Worm (Caenorhabditis elegans): ENCODE measurements around the gene C01G10.17.
A peak's percentile ranks its signal among the peaks of the same experiment; 100 is the strongest.
"Not testable (repeated sequence)": the region's sequence is repeated elsewhere in the genome, so short reads cannot be mapped to it uniquely, and the experiment has no call there.

Gene C01G10.17

DNA sequence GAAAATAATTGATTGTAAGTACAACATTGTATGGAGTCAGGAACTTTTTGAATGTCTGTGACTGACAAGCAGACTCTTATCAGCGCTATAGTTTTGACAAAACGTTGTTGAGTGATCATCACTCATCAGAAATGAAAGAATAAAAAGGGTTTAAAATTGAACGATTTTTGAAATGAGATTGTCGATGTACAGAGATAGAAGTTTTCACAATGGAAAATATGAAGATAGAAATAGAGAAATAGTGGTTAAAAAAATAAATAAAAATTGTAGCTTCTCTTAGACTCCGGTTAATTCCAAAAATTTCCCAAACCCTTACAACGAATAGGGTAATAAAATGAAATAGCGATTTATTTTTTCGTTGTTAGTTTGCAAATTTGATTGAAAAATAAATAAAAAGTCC lies 34.6 kb downstream of the C01G10.17 start, which contains the start of gene ugt-30:
Gene ugt-30, minus strand, starts transcription at position 101 of the 400 bp plus-strand sequence.
- TF ChIP-seq unc-62 (GFP tag; optimal IDR thresholded peaks at IDR 0.05); nfya-1 (tag; optimal IDR thresholded peaks at IDR 0.05; ENCODE audit: insufficient read depth); ceh-9 (tag; optimal IDR thresholded peaks at IDR 0.05): not testable (repeated sequence)

DNA sequence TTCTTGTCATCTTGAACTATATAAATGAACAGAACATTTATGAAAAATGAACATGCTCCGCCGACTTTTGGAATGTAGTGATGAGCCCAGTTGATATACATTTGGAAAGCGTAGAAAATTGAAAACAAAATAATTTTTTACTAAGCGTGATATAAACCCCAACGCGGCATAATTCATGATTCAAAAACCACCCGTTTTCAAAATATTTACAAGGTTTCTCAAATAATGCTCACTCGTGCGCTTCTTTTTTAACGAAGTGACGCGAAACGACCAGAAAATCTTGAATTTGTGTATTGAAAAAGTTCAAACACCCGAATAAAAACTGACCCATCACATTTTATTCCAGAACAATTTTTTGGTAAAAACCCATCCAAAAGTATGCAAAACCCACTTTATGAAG lies 36.9 kb downstream of the C01G10.17 start, which contains the start of gene srj-27:
Gene srj-27, minus strand, starts transcription at position 101 of the 400 bp plus-strand sequence.
- TF ChIP-seq hmg-11 (tag; optimal IDR thresholded peaks at IDR 0.05) (no peak), elt-1 (tag; optimal IDR thresholded peaks at IDR 0.05) (no peak), egl-5 (tag; optimal IDR thresholded peaks at IDR 0.05) (no peak), elt-3 (tag; optimal IDR thresholded peaks at IDR 0.05) (no peak)

DNA sequence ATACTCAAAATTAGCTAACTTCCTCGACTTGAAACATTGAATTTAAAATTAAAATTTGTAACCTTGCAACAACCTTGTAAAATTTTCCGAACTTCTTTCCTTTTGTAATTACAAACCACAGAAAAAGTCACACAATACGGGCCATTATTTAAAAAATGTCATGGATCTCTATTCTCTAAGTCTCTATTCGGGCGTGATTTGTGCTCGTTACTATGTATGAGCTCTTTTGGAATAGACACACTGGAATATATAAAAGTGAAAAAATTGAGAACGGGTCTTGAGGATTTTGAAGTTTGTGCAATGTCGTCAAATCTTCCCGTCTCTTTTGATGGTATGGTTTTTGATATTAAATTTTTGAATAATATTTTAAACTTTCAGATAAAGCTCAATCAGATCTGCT lies 37.4 kb downstream of the C01G10.17 start, which contains the start of gene srr-7:
Gene srr-7, plus strand, starts transcription at position 301 of the 400 bp plus-strand sequence.
- TF ChIP-seq hmg-11 (tag; optimal IDR thresholded peaks at IDR 0.05), result no peak
- no peak for TF ChIP-seq elt-1 (tag; optimal IDR thresholded peaks at IDR 0.05)
- no peak for TF ChIP-seq nhr-43 (tag; optimal IDR thresholded peaks at IDR 0.05; ENCODE audit: poor library complexity, severe bottlenecking)
- TF ChIP-seq ceh-82 (tag; optimal IDR thresholded peaks at IDR 0.05), result no peak
- TF ChIP-seq ceh-28 (tag; optimal IDR thresholded peaks at IDR 0.05), result no peak
- no peak for TF ChIP-seq elt-3 (tag; optimal IDR thresholded peaks at IDR 0.05)
- no peak for TF ChIP-seq fkh-2 (tag; optimal IDR thresholded peaks at IDR 0.05)
- no peak for TF ChIP-seq jun-1 (tag; optimal IDR thresholded peaks at IDR 0.05)
- no peak for TF ChIP-seq lsy-12 (tag; optimal IDR thresholded peaks at IDR 0.05)
- TF ChIP-seq nhr-25 (tag; optimal IDR thresholded peaks at IDR 0.05), result no peak
- no peak for TF ChIP-seq aly-2 (tag; optimal IDR thresholded peaks at IDR 0.05)
- no peak for TF ChIP-seq eor-1 (tag; optimal IDR thresholded peaks at IDR 0.05)
- TF ChIP-seq lin-15B (tag; optimal IDR thresholded peaks at IDR 0.05), result no peak
- TF ChIP-seq daf-12 (tag; optimal IDR thresholded peaks at IDR 0.05), result no peak
- TF ChIP-seq unc-62 (GFP tag; optimal IDR thresholded peaks at IDR 0.05), result no peak
- no peak for TF ChIP-seq lin-39 (tag; optimal IDR thresholded peaks at IDR 0.05)
- TF ChIP-seq fkh-10 (GFP tag; optimal IDR thresholded peaks at IDR 0.05), result no peak

DNA sequence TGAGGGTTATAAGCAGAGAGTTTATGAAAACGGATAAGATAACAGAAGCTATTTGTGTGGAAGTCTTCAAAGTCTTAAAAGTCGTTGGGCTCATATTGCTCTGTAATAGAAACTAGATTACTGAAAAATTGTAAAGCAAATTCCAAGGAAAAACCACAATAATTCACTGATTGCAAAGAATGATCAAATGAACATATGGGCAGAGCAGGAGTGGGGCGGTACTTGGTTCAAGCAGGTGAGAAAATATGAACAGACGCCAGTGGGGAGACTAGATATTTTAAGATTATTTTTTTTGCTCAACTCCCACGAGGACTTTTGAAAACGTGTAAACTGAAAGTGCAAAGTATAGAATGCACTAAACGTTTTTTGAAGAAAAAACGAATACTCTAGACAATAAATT lies 41.9 kb downstream of the C01G10.17 start, which contains the start of gene str-171:
Gene str-171, minus strand, starts transcription at position 101 of the 400 bp plus-strand sequence.
- no peak for TF ChIP-seq ceh-28 (tag; optimal IDR thresholded peaks at IDR 0.05)
- TF ChIP-seq nhr-25 (tag; optimal IDR thresholded peaks at IDR 0.05), result no peak
- TF ChIP-seq elt-1 (tag; optimal IDR thresholded peaks at IDR 0.05), result no peak
- no peak for TF ChIP-seq jun-1 (tag; optimal IDR thresholded peaks at IDR 0.05)
- TF ChIP-seq ZK546.5 (tag; optimal IDR thresholded peaks at IDR 0.05), result no peak
- TF ChIP-seq fos-1 (tag; optimal IDR thresholded peaks at IDR 0.05), result no peak
- TF ChIP-seq fkh-10 (GFP tag; optimal IDR thresholded peaks at IDR 0.05), result no peak
- TF ChIP-seq lin-39 (tag; optimal IDR thresholded peaks at IDR 0.05), result no peak
- no peak for TF ChIP-seq daf-12 (tag; optimal IDR thresholded peaks at IDR 0.05)
- no peak for TF ChIP-seq nhr-23 (tag; optimal IDR thresholded peaks at IDR 0.05)
- no peak for TF ChIP-seq nhr-28 (tag; optimal IDR thresholded peaks at IDR 0.05)
- no peak for TF ChIP-seq lsy-12 (tag; optimal IDR thresholded peaks at IDR 0.05)
- no peak for TF ChIP-seq eor-1 (tag; optimal IDR thresholded peaks at IDR 0.05)
- TF ChIP-seq pha-4 (tag; optimal IDR thresholded peaks at IDR 0.05), result no peak
- no peak for TF ChIP-seq mdl-1 (tag; optimal IDR thresholded peaks at IDR 0.05)

DNA sequence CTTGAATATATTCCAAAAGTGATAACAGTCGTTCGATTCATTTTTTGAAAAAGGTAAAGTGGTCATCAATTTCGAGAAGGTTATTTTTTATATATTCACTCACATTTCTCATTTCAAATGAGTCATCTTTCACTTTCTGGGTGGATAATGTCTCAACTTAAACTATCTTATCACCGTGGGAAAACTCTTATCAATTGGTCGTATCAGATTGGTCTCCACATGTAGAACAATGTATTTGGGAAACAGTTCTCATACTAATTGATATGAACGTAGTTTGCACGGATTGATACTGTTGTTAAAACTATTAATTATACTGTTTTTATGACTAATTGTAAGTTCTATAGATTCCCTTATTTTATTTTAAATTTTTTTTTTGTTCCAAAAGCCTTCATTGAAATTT lies 43.3 kb downstream of the C01G10.17 start:
- TF ChIP-seq ceh-28 (tag; optimal IDR thresholded peaks at IDR 0.05) (no peak), elt-2 (tag; optimal IDR thresholded peaks at IDR 0.05) (peak; percentile 62), pqm-1 (tag; optimal IDR thresholded peaks at IDR 0.05) (peak; percentile 47)

DNA sequence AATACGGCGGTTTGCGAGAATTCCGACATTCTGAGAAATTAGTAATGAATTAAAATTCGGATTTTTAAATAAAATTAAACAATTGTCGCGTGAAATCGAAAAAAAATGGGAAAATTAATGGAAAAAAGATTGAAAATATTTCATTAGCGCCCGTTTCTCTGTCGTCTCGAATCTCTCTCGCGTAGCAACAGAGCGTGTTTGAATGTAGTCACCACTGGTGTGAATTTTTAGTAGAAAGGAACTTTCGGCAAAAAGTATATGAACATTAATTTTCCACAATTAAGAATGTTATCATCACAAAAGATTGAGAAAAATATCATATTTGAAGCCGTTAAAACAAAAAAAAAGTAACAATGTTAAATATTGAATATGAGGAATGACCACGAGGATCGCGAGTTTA lies 46.2 kb downstream of the C01G10.17 start, which contains the start of gene aipl-1:
Gene aipl-1, minus strand, starts transcription at position 30 of the 400 bp plus-strand sequence.
- TF ChIP-seq pqm-1 (tag; optimal IDR thresholded peaks at IDR 0.05), result peak; percentile 74
- TF ChIP-seq nhr-237 (tag; optimal IDR thresholded peaks at IDR 0.05), result no peak
- no peak for TF ChIP-seq nhr-12 (tag; optimal IDR thresholded peaks at IDR 0.05)
- TF ChIP-seq sea-2 (GFP tag; optimal IDR thresholded peaks at IDR 0.05), result no peak
- TF ChIP-seq egl-5 (tag; optimal IDR thresholded peaks at IDR 0.05), result peak; percentile 21
- peak; percentile 66 for TF ChIP-seq nhr-25 (tag; optimal IDR thresholded peaks at IDR 0.05)
- peak in 1 of 3 experiments; percentile 66 for TF ChIP-seq elt-3 (tag; optimal IDR thresholded peaks at IDR 0.05)
- TF ChIP-seq lsy-12 (tag; optimal IDR thresholded peaks at IDR 0.05), result no peak
- TF ChIP-seq nhr-23 (tag; optimal IDR thresholded peaks at IDR 0.05), result peak; percentile 75
- no peak for TF ChIP-seq daf-12 (tag; optimal IDR thresholded peaks at IDR 0.05)
- peak; percentile 94 for TF ChIP-seq lin-15B (tag; optimal IDR thresholded peaks at IDR 0.05)
- peak; percentile 84 for TF ChIP-seq nfya-1 (tag; optimal IDR thresholded peaks at IDR 0.05; ENCODE audit: insufficient read depth)
- TF ChIP-seq ceh-9 (tag; optimal IDR thresholded peaks at IDR 0.05), result no peak
- TF ChIP-seq fos-1 (tag; optimal IDR thresholded peaks at IDR 0.05), result no peak
- TF ChIP-seq fkh-10 (GFP tag; optimal IDR thresholded peaks at IDR 0.05), result peak; percentile 60
- TF ChIP-seq elt-1 (tag; optimal IDR thresholded peaks at IDR 0.05), result no peak
- peak; percentile 42 for TF ChIP-seq ceh-28 (tag; optimal IDR thresholded peaks at IDR 0.05)
- peak; percentile 39 for TF ChIP-seq jun-1 (tag; optimal IDR thresholded peaks at IDR 0.05)
- TF ChIP-seq aly-2 (tag; optimal IDR thresholded peaks at IDR 0.05), result no peak
- TF ChIP-seq ceh-82 (tag; optimal IDR thresholded peaks at IDR 0.05), result peak; percentile 34
- TF ChIP-seq ztf-11 (tag; optimal IDR thresholded peaks at IDR 0.05), result no peak
- no peak for TF ChIP-seq fkh-2 (tag; optimal IDR thresholded peaks at IDR 0.05)
- no peak for TF ChIP-seq unc-62 (GFP tag; optimal IDR thresholded peaks at IDR 0.05)
- no peak for TF ChIP-seq ztf-4 (tag; optimal IDR thresholded peaks at IDR 0.05)
- TF ChIP-seq egl-27 (tag; optimal IDR thresholded peaks at IDR 0.05), result no peak
- peak; percentile 69 for TF ChIP-seq R02D3.7 (tag; optimal IDR thresholded peaks at IDR 0.05)
- no peak for TF ChIP-seq mml-1 (tag; optimal IDR thresholded peaks at IDR 0.05)
- peak; percentile 53 for TF ChIP-seq lin-39 (tag; optimal IDR thresholded peaks at IDR 0.05)
- peak; percentile 79 for TF ChIP-seq snpc-4 (tag; optimal IDR thresholded peaks at IDR 0.05)
- peak; percentile 9 for TF ChIP-seq skn-1 (tag; optimal IDR thresholded peaks at IDR 0.05)

Measured in whole organism, L3 larva.